Worm (Caenorhabditis elegans) whole organism, L4 larva: ENCODE data around the gene ppt-1.

ENCODE experiments used
- aha-1 ChIP-seq: fragments of 150-350 bp; peaks from one replicate; lab custom pipeline; 2014; ENCODE audit warnings: missing biosample characterization, missing genetic modification characterization
- ama-1 ChIP-seq: fragments of 150-350 bp; optimal IDR thresholded peaks from 2 replicates; lab custom pipeline; 2014; ENCODE audit warnings: inconsistent platforms, mixed read lengths
- lsy-2 ChIP-seq, 2 experiments: fragments of 150-350 bp in 1 of 2; sonication (generic microtip) in 1 of 2; optimal IDR thresholded peaks; 2 replicates each; lab custom pipeline; 2014 to 2017; ENCODE audit warnings: missing biosample characterization in 2 of 2, missing genetic modification characterization in 2 of 2
- madf-9 ChIP-seq: fragments of 200-800 bp; sonication (Bioruptor generic); conservative IDR thresholded peaks from 2 replicates; pipeline ENCODE4 v1.3.6; 2022; ENCODE audit warnings: missing genetic modification reagents, missing genetic modification characterization, missing compliant biosample characterization
- mxl-2 ChIP-seq: fragments of 200-800 bp; sonication (Bioruptor generic); conservative IDR thresholded peaks from 2 replicates; pipeline ENCODE4 v1.3.6; 2022; ENCODE audit warnings: missing genetic modification reagents, missing genetic modification characterization, missing compliant biosample characterization
- nhr-11 ChIP-seq: fragments of 150-350 bp; optimal IDR thresholded peaks from 2 replicates; lab custom pipeline; 2014; ENCODE audit warnings: missing biosample characterization, missing genetic modification characterization

- TF ChIP-seq lsy-2 (tag; optimal IDR thresholded peaks at IDR 0.05; lab: Kevin White, UChicago) (no peak), ama-1 (lab: Kevin White, UChicago) (no peak), nhr-11 (tag; lab: Kevin White, UChicago) (no peak), mxl-2 (GFP tag; lab: Robert Waterston, UW) (no peak), madf-9 (no peak), aha-1 (tag; lab: Kevin White, UChicago) (no peak)
Observed at ce11 chrV:6593700-6594244, 32.4 kb downstream of the ppt-1 start, which contains the start of gene hcp-1.
